Worm (Caenorhabditis elegans) whole organism, L4/young adult: ENCODE results near the gene F36H12.10.
"Not testable (repeated sequence)": the region's sequence is repeated elsewhere in the genome, so short reads cannot be mapped to it uniquely, and the experiment has no call there.

ENCODE experiments used
- W03F9.2 ChIP-seq: fragments of 150-350 bp; optimal IDR thresholded peaks from 2 replicates; lab custom pipeline; 2014; ENCODE audit warnings: missing biosample characterization, missing genetic modification characterization
- dao-5 ChIP-seq: sonication (generic microtip); optimal IDR thresholded peaks from 2 replicates; lab custom pipeline; 2016; ENCODE audit warnings: missing genotype, missing genetic modification characterization, moderate library complexity, missing compliant biosample characterization
- him-1 ChIP-seq: sonication (generic microtip); optimal IDR thresholded peaks from 2 replicates; lab custom pipeline; 2016; ENCODE audit warnings: missing genotype, missing genetic modification reagents, missing genetic modification characterization, missing compliant biosample characterization

F36H12.10 gene

ce11 chrIV:5272518-5272917 lies 17.9 kb upstream of the F36H12.10 start, which contains the start of gene F36H12.3:
TSS of gene F36H12.3 (plus strand) at chrIV:5272818.
- TF ChIP-seq dao-5, result no peak
- TF ChIP-seq him-1 (tag; lab: Kevin White, UChicago), result no peak
- TF ChIP-seq W03F9.2 (tag; lab: Kevin White, UChicago), result no peak

ce11 chrIV:5268803-5269202 lies 14.2 kb upstream of the F36H12.10 start, which contains the start of gene F36H12.4:
TSS of gene F36H12.4 (plus strand) at chrIV:5269103.
- TF ChIP-seq W03F9.2 (tag; lab: Kevin White, UChicago) (no peak), him-1 (tag; lab: Kevin White, UChicago) (no peak), dao-5 (no peak)

ce11 chrIV:5266474-5266873 lies 11.9 kb upstream of the F36H12.10 start, which contains the start of gene F36H12.5:
TSS of gene F36H12.5 (plus strand) at chrIV:5266774.
- TF ChIP-seq him-1 (tag; lab: Kevin White, UChicago) (no peak), dao-5 (no peak), W03F9.2 (tag; lab: Kevin White, UChicago) (no peak)

- not testable (repeated sequence) for TF ChIP-seq W03F9.2 (tag; lab: Kevin White, UChicago); dao-5; him-1 (tag; lab: Kevin White, UChicago)
Measured at ce11 chrIV:5260289-5260688, 5.7 kb upstream of the F36H12.10 start, which contains the start of gene msp-19. TSS of gene msp-19 (plus strand) at chrIV:5260589.

- TF ChIP-seq dao-5; W03F9.2 (tag; lab: Kevin White, UChicago); him-1 (tag; lab: Kevin White, UChicago): not testable (repeated sequence)
Measured at ce11 chrIV:5258385-5258784, 3.8 kb upstream of the F36H12.10 start, which contains the start of gene ttbk-2.1. TSS of gene ttbk-2.1 (plus strand) at chrIV:5258685.

ce11 chrIV:5256731-5257130 lies 2.2 kb upstream of the F36H12.10 start, which contains the start of gene F36H12.9:
TSS of gene F36H12.9 (plus strand) at chrIV:5257031.
- TF ChIP-seq W03F9.2 (tag; lab: Kevin White, UChicago); him-1 (tag; lab: Kevin White, UChicago); dao-5: not testable (repeated sequence)

- TF ChIP-seq W03F9.2 (tag; lab: Kevin White, UChicago) (no peak), him-1 (tag; lab: Kevin White, UChicago) (no peak), dao-5 (no peak)
Measured at ce11 chrIV:5230530-5230929, 24.0 kb downstream of the F36H12.10 start, which contains the start of gene thn-5. TSS of gene thn-5 (plus strand) at chrIV:5230830.

ce11 chrIV:5228619-5229018 lies 26.0 kb downstream of the F36H12.10 start, which contains the start of gene thn-6:
TSS of gene thn-6 (plus strand) at chrIV:5228919.
- TF ChIP-seq dao-5 (no peak), him-1 (tag; lab: Kevin White, UChicago) (no peak), W03F9.2 (tag; lab: Kevin White, UChicago) (no peak)

- TF ChIP-seq dao-5; W03F9.2 (tag; lab: Kevin White, UChicago); him-1 (tag; lab: Kevin White, UChicago): not testable (repeated sequence)
Measured at ce11 chrIV:5226552-5226951, 28.0 kb downstream of the F36H12.10 start, which contains the start of gene nsph-4.1. TSS of gene nsph-4.1 (plus strand) at chrIV:5226852.

ce11 chrIV:5225277-5225822 lies 29.2 kb downstream of the F36H12.10 start, which contains the start of gene cylc-1:
TSS of gene cylc-1 (minus strand) at chrIV:5225772.
- not testable (repeated sequence) for TF ChIP-seq him-1 (tag; lab: Kevin White, UChicago); dao-5; W03F9.2 (tag; lab: Kevin White, UChicago)

ce11 chrIV:5224238-5224637 lies 30.3 kb downstream of the F36H12.10 start, which contains the start of gene Y59E9AL.8:
TSS of gene Y59E9AL.8 (minus strand) at chrIV:5224338.
- TF ChIP-seq him-1 (tag; lab: Kevin White, UChicago), result no peak
- TF ChIP-seq W03F9.2 (tag; lab: Kevin White, UChicago), result no peak
- no peak for TF ChIP-seq dao-5

ce11 chrIV:5221721-5222120 lies 32.9 kb downstream of the F36H12.10 start:
- TF ChIP-seq dao-5 (no peak), W03F9.2 (tag; lab: Kevin White, UChicago) (no peak), him-1 (tag; lab: Kevin White, UChicago) (no peak)

ce11 chrIV:5218496-5218895 lies 36.1 kb downstream of the F36H12.10 start, which contains the start of gene nsph-4.2:
TSS of gene nsph-4.2 (plus strand) at chrIV:5218796.
- TF ChIP-seq him-1 (tag; lab: Kevin White, UChicago); dao-5; W03F9.2 (tag; lab: Kevin White, UChicago): not testable (repeated sequence)

ce11 chrIV:5216349-5216748 lies 38.2 kb downstream of the F36H12.10 start:
- TF ChIP-seq him-1 (tag; lab: Kevin White, UChicago) (no peak), W03F9.2 (tag; lab: Kevin White, UChicago) (no peak), dao-5 (no peak)
